Worm (Caenorhabditis elegans) whole organism, mixed stage, embryonic: Measurements from ENCODE around the gene scc-3.

Experiments
- ces-1 ChIP-seq: fragments of 150-350 bp; optimal IDR thresholded peaks from 2 replicates; lab custom pipeline; 2014; ENCODE audit warnings: missing biosample characterization, missing genetic modification reagents, missing genetic modification characterization
- nhr-2 ChIP-seq: fragments of 150-350 bp; optimal IDR thresholded peaks from 2 replicates; lab custom pipeline; 2014; ENCODE audit warnings: missing biosample characterization, missing genetic modification characterization
- sem-2 ChIP-seq: fragments of 200-800 bp; sonication (Bioruptor generic); optimal IDR thresholded peaks from 2 replicates; lab custom pipeline; 2018; ENCODE audit warnings: mild to moderate bottlenecking, missing genetic modification characterization, missing compliant biosample characterization
- ztf-11 ChIP-seq: fragments of 150-350 bp; optimal IDR thresholded peaks from 2 replicates; lab custom pipeline; 2014; ENCODE audit warnings: missing biosample characterization, missing genetic modification characterization

- no peak for TF ChIP-seq nhr-2 (tag; lab: Kevin White, UChicago)
- TF ChIP-seq ces-1 (GFP tag; lab: Kevin White, UChicago), result no peak
- no peak for TF ChIP-seq ztf-11 (tag; lab: Kevin White, UChicago)
- no peak for TF ChIP-seq sem-2 (GFP tag; lab: Kevin White, UChicago)
Measured at ce11 chrV:12760913-12761312, 2.8 kb upstream of the scc-3 start, which contains the start of gene F18E2.15.
